Worm (Caenorhabditis elegans) whole organism, young adult: ENCODE data around the gene F27B3.8.

ENCODE experiments used
- D2030.7 ChIP-seq: fragments of 200-800 bp; sonication (Bioruptor generic); IDR thresholded peaks from 2 replicates; pipeline ENCODE4 v1.3.6; 2022; ENCODE audit warnings: missing genetic modification reagents, missing genetic modification characterization, missing compliant biosample characterization
- F22D6.2 ChIP-seq: sonication (generic microtip); optimal IDR thresholded peaks from 2 replicates; lab custom pipeline; 2016; ENCODE audit warnings: mild to moderate bottlenecking, missing genetic modification characterization, missing compliant biosample characterization
- cebp-2 ChIP-seq: fragments of 200-800 bp; sonication (Bioruptor generic); IDR thresholded peaks from 2 replicates; pipeline ENCODE4 v1.3.6; 2022; ENCODE audit warnings: missing genetic modification characterization, missing compliant biosample characterization
- fkh-3 ChIP-seq: sonication (generic microtip); optimal IDR thresholded peaks from 2 replicates; lab custom pipeline; 2016; ENCODE audit warnings: mild to moderate bottlenecking, missing genetic modification characterization, missing compliant biosample characterization
- madf-6 ChIP-seq: fragments of 200-800 bp; sonication (Bioruptor generic); IDR thresholded peaks from 2 replicates; pipeline ENCODE4 v1.3.6; 2022; ENCODE audit warnings: missing genetic modification reagents, missing genetic modification characterization, missing compliant biosample characterization
- tlf-1 ChIP-seq: fragments of 200-800 bp; sonication (Bioruptor generic); optimal IDR thresholded peaks from 2 replicates; lab custom pipeline; 2018; ENCODE audit warnings: mild to moderate bottlenecking, missing genetic modification characterization, missing compliant biosample characterization
- unc-62 ChIP-seq: fragments of 150-350 bp; optimal IDR thresholded peaks from 2 replicates; lab custom pipeline; 2014; ENCODE audit warnings: missing biosample characterization, missing genetic modification reagents, missing genetic modification characterization

DNA sequence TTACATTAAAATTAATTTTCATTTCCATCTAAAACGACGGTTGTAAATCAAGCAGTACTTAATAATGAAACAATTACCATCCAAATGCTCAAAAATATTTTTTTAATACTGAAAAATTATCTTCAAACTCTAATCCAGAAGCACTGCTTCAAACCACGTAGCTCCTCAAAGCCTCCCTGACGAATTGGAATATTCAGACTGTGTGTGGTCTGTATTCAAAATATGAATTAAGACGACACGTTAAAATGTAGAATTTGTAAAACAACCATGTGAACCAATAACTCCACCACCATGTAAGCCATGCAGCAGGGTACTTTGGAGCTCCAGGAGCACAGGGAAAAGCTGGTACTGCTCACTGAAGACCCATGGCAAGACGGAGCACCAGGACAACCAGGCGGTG, at the start of gene F27B3.8:
- TF ChIP-seq fkh-3 (no peak), F22D6.2 (tag; lab: Kevin White, UChicago) (no peak), madf-6 (GFP tag; lab: Robert Waterston, UW) (no peak), unc-62 (GFP tag; lab: Kevin White, UChicago) (no peak), cebp-2 (no peak), tlf-1 (GFP tag; lab: Kevin White, UChicago) (no peak), D2030.7 (GFP tag; lab: Robert Waterston, UW) (no peak)
